Worm (Caenorhabditis elegans) whole organism, early embryonic: ENCODE measurements around the gene K12B6.4.

Experiments used
- B0310.2 ChIP-seq: sonication (generic microtip); optimal IDR thresholded peaks from 2 replicates; lab custom pipeline; 2016; ENCODE audit warnings: mild to moderate bottlenecking, missing genetic modification characterization, missing compliant biosample characterization
- F13C5.2 ChIP-seq: sonication (generic microtip); optimal IDR thresholded peaks from 2 replicates; lab custom pipeline; 2017; ENCODE audit warnings: mild to moderate bottlenecking, missing genetic modification characterization, inconsistent platforms, missing compliant biosample characterization
- aly-1 ChIP-seq: sonication (generic microtip); optimal IDR thresholded peaks from 2 replicates; lab custom pipeline; 2016; ENCODE audit warnings: missing genetic modification characterization, missing compliant biosample characterization
- ama-1 ChIP-seq: fragments of 150-350 bp; optimal IDR thresholded peaks from 2 replicates; lab custom pipeline; 2014
- ceh-13 ChIP-seq: fragments of 200-800 bp; sonication (Bioruptor generic); optimal IDR thresholded peaks from 2 replicates; lab custom pipeline; 2018; ENCODE audit warnings: mild to moderate bottlenecking, missing genetic modification characterization, missing compliant biosample characterization
- ceh-36 ChIP-seq: sonication (generic microtip); optimal IDR thresholded peaks from 2 replicates; lab custom pipeline; 2016; ENCODE audit warnings: missing genetic modification characterization, inconsistent platforms, missing compliant biosample characterization
- ets-7 ChIP-seq: sonication (generic microtip); optimal IDR thresholded peaks from 2 replicates; lab custom pipeline; 2016; ENCODE audit warnings: missing genotype, missing genetic modification characterization, missing compliant biosample characterization
- flt-1 ChIP-seq: fragments of 200-800 bp; sonication (Bioruptor generic); IDR thresholded peaks from 2 replicates; pipeline ENCODE4 v1.3.6; 2022; ENCODE audit warnings: missing genetic modification characterization, missing compliant biosample characterization
- hmbx-1 ChIP-seq: sonication (generic microtip); optimal IDR thresholded peaks from 2 replicates; lab custom pipeline; 2016; ENCODE audit warnings: mild to moderate bottlenecking, missing genetic modification characterization, missing compliant biosample characterization
- hmg-4 ChIP-seq: fragments of 200-800 bp; sonication (Bioruptor generic); optimal IDR thresholded peaks from 2 replicates; lab custom pipeline; 2018; ENCODE audit warnings: mild to moderate bottlenecking, missing genetic modification characterization, missing compliant biosample characterization
- hnd-1 ChIP-seq: sonication (generic microtip); optimal IDR thresholded peaks from 2 replicates; lab custom pipeline; 2016; ENCODE audit warnings: missing genetic modification characterization, missing compliant biosample characterization
- pes-1 ChIP-seq: fragments of 200-800 bp; sonication (Bioruptor generic); IDR thresholded peaks from 2 replicates; pipeline ENCODE4 v1.3.6; 2022; ENCODE audit warnings: missing genetic modification reagents, missing genetic modification characterization, missing compliant biosample characterization
- scrt-1 ChIP-seq: fragments of 200-800 bp; sonication (Bioruptor generic); IDR thresholded peaks from 2 replicates; pipeline ENCODE4 v1.3.6; 2022; ENCODE audit warnings: missing genetic modification characterization, missing compliant biosample characterization
- sea-1 ChIP-seq: fragments of 200-800 bp; sonication (Bioruptor generic); conservative IDR thresholded peaks from 2 replicates; pipeline ENCODE4 v1.3.6; 2022; ENCODE audit warnings: missing genetic modification characterization, missing compliant biosample characterization
- tbx-11 ChIP-seq: fragments of 200-800 bp; sonication (Bioruptor generic); IDR thresholded peaks from 2 replicates; pipeline ENCODE4 v1.3.6; 2022; ENCODE audit warnings: missing genetic modification characterization, missing compliant biosample characterization
- tbx-37 ChIP-seq: fragments of 200-800 bp; sonication (Bioruptor generic); conservative IDR thresholded peaks from 2 replicates; pipeline ENCODE4 v1.3.6; 2022; ENCODE audit warnings: missing genetic modification reagents, missing genetic modification characterization, missing compliant biosample characterization
- tra-4 ChIP-seq: sonication (generic microtip); optimal IDR thresholded peaks from 2 replicates; lab custom pipeline; 2017; ENCODE audit warnings: missing genetic modification characterization, missing compliant biosample characterization

The K12B6.4 gene

DNA sequence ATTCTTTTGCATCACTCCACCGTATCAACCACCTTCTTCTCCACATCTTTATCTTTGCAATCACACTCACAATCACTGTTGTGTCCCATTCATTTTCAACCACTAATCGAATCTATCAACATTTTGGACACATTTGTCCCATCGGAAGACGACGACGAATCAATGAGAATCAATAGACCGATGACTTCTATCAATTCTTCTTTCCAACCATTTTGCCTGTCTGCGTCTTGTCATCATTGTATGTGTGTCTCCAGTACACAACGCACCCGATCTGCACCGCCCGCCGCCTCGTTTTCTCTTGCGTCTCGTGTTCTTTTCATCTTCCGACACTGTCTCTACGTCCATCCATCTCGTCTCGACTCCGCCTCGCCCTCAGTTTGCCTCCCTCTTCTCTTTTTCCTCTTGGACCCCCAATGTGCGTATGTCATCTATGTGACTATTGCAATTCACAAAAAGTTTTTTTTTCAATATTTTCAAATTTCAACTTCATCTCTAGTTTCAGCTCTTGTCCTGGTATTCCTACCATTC lies 34.6 kb downstream of the K12B6.4 start, which contains the start of gene dmd-7:
Gene dmd-7 (plus strand): TSS at position 478 of the 528 bp plus-strand sequence.
- TF ChIP-seq flt-1 (GFP tag; lab: Robert Waterston, UW) (0 out of 2 replicates have a peak, but pooled peaks have one; percentile 33), pes-1 (GFP tag; lab: Robert Waterston, UW) (no peak), F13C5.2 (tag; lab: Kevin White, UChicago) (peak; percentile 25), tbx-11 (GFP tag; lab: Robert Waterston, UW) (no peak), hmg-4 (GFP tag; lab: Kevin White, UChicago) (no peak), tbx-37 (GFP tag; lab: Robert Waterston, UW) (no peak), ama-1 (lab: Kevin White, UChicago) (no peak), sea-1 (no peak), tra-4 (no peak), hnd-1 (no peak), aly-1 (tag; lab: Kevin White, UChicago) (no peak), B0310.2 (no peak), ceh-36 (no peak), ceh-13 (GFP tag; lab: Kevin White, UChicago) (no peak), hmbx-1 (tag; lab: Kevin White, UChicago) (no peak), ets-7 (tag; lab: Kevin White, UChicago) (no peak)

- no peak for TF ChIP-seq scrt-1 (GFP tag; lab: Robert Waterston, UW)
- no peak for TF ChIP-seq ets-7 (tag; lab: Kevin White, UChicago)
- TF ChIP-seq sea-1: no peak
- no peak for TF ChIP-seq ama-1 (lab: Kevin White, UChicago)
These were observed 36.4 kb downstream of the K12B6.4 start for ce11 chrV:6244631-6245030.

DNA sequence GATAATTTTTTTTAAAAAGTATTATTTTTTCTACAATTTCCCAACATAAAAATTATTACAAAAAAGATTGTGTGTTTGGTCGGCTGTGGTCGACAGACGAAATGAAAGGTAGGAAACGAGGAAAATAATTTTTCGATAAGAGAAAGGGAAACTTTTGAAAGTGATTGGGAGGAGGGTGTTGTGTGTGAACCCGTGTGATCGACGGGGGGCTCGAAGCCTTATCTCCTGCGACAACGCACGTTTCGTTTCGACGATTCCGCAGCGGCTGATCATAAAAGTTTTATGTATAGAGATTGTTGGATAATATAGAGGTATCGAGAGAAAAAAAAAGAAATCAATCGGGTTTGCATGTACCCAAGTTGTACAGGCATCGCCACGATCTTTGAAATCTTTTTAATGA lies 37.8 kb downstream of the K12B6.4 start:
- TF ChIP-seq hmg-4 (GFP tag; lab: Kevin White, UChicago): no peak
- TF ChIP-seq sea-1: no peak
- no peak for TF ChIP-seq tbx-11 (GFP tag; lab: Robert Waterston, UW)
- TF ChIP-seq ceh-13 (GFP tag; lab: Kevin White, UChicago): no peak
- no peak for TF ChIP-seq scrt-1 (GFP tag; lab: Robert Waterston, UW)

- TF ChIP-seq pes-1 (GFP tag; lab: Robert Waterston, UW) (no peak), hnd-1 (no peak), ceh-13 (GFP tag; lab: Kevin White, UChicago) (no peak), aly-1 (tag; lab: Kevin White, UChicago) (no peak), F13C5.2 (tag; lab: Kevin White, UChicago) (no peak), sea-1 (no peak), ceh-36 (no peak), scrt-1 (GFP tag; lab: Robert Waterston, UW) (no peak), tbx-11 (GFP tag; lab: Robert Waterston, UW) (no peak), tra-4 (no peak), hmg-4 (GFP tag; lab: Kevin White, UChicago) (no peak), tbx-37 (GFP tag; lab: Robert Waterston, UW) (no peak), ama-1 (lab: Kevin White, UChicago) (no peak)
These were observed 40.3 kb downstream of the K12B6.4 start for ce11 chrV:6240735-6241134.

DNA sequence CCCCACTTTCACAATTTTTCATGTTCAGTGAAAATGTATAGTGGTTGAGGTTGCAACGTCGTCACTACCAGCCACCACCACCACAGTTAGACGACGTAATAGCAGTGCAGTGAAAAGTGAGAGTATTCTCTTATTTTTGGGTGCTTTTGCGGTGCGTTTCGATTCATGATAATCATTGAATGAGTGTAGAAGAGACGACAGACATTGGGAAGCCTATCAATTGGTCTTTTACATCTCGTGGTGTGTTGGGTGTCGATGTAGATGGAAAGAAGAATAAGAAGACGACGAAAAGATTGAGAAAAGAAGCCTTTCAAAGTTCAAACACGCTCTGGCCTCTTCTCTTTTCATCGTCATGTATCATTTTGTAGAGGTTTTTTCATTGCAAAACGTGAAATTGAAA lies 41.2 kb downstream of the K12B6.4 start:
- no peak for TF ChIP-seq pes-1 (GFP tag; lab: Robert Waterston, UW)

- TF ChIP-seq scrt-1 (GFP tag; lab: Robert Waterston, UW): no peak
- no peak for TF ChIP-seq hnd-1
- TF ChIP-seq ceh-36: no peak
- TF ChIP-seq hmbx-1 (tag; lab: Kevin White, UChicago): no peak
- TF ChIP-seq hmg-4 (GFP tag; lab: Kevin White, UChicago): no peak
- no peak for TF ChIP-seq pes-1 (GFP tag; lab: Robert Waterston, UW)
- no peak for TF ChIP-seq flt-1 (GFP tag; lab: Robert Waterston, UW)
- no peak for TF ChIP-seq tbx-37 (GFP tag; lab: Robert Waterston, UW)
- TF ChIP-seq ets-7 (tag; lab: Kevin White, UChicago): no peak
- no peak for TF ChIP-seq B0310.2
- no peak for TF ChIP-seq F13C5.2 (tag; lab: Kevin White, UChicago)
- TF ChIP-seq tra-4: no peak
- TF ChIP-seq ama-1 (lab: Kevin White, UChicago): no peak
- no peak for TF ChIP-seq aly-1 (tag; lab: Kevin White, UChicago)
- no peak for TF ChIP-seq ceh-13 (GFP tag; lab: Kevin White, UChicago)
- no peak for TF ChIP-seq tbx-11 (GFP tag; lab: Robert Waterston, UW)
- no peak for TF ChIP-seq sea-1
These were observed 42.7 kb downstream of the K12B6.4 start for ce11 chrV:6238347-6238746.

DNA sequence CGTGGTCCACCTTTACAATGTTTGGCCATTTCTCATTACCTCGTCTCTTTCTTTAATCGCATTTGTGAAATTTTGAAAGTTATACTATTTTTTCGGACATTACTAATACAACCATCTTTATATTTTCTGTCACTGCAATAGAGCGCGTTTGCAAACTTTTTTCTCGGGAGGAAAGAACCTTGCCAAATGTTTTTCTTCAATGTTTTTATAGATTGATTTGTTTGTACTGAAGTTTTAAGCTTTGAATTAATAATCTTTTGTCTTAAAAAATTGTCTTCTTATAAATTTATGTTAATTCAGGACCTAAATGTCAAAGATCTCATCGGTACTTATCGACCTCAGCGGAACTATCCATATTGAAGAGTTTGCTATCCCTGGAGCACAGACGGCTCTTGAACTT lies 46.2 kb downstream of the K12B6.4 start, which contains the start of gene K08B12.3:
Gene K08B12.3 (plus strand): TSS at position 301 of the 400 bp plus-strand sequence.
- TF ChIP-seq sea-1: no peak
- TF ChIP-seq hmbx-1 (tag; lab: Kevin White, UChicago): no peak
- no peak for TF ChIP-seq ceh-36
- TF ChIP-seq hmg-4 (GFP tag; lab: Kevin White, UChicago): no peak
- no peak for TF ChIP-seq pes-1 (GFP tag; lab: Robert Waterston, UW)
- TF ChIP-seq flt-1 (GFP tag; lab: Robert Waterston, UW): no peak
- TF ChIP-seq F13C5.2 (tag; lab: Kevin White, UChicago): no peak
- TF ChIP-seq ama-1 (lab: Kevin White, UChicago): no peak

- TF ChIP-seq ceh-36 (no peak), B0310.2 (no peak), aly-1 (tag; lab: Kevin White, UChicago) (no peak), tbx-37 (GFP tag; lab: Robert Waterston, UW) (0 out of 2 replicates have a peak, but pooled peaks have one; percentile 18), flt-1 (GFP tag; lab: Robert Waterston, UW) (no peak), hmg-4 (GFP tag; lab: Kevin White, UChicago) (peak; percentile 17), hmbx-1 (tag; lab: Kevin White, UChicago) (no peak)
These were observed 47.1 kb downstream of the K12B6.4 start for ce11 chrV:6233952-6234351.
